Worm (Caenorhabditis elegans): ENCODE data around the gene smf-3.

smf-3 gene

ce11 chrIV:2597417-2597816 lies 21.3 kb upstream of the smf-3 start, which contains the start of gene Y69A2AR.47:
Gene Y69A2AR.47, plus strand, starts transcription at chrIV:2597717.
- TF ChIP-seq elt-3 (tag; optimal IDR thresholded peaks at IDR 0.05) (no peak), mdl-1 (tag; optimal IDR thresholded peaks at IDR 0.05) (no peak), pax-3 (tag; optimal IDR thresholded peaks at IDR 0.05) (no peak), dpl-1 (GFP tag; optimal IDR thresholded peaks at IDR 0.05) (no peak), nhr-77 (tag; optimal IDR thresholded peaks at IDR 0.05) (no peak), ceh-90 (tag; optimal IDR thresholded peaks at IDR 0.05) (no peak), egl-27 (tag; optimal IDR thresholded peaks at IDR 0.05) (no peak), ztf-11 (tag; optimal IDR thresholded peaks at IDR 0.05) (no peak), nhr-47 (tag; optimal IDR thresholded peaks at IDR 0.05) (no peak), pqm-1 (tag; optimal IDR thresholded peaks at IDR 0.05) (no peak), nhr-90 (tag; optimal IDR thresholded peaks at IDR 0.05; ENCODE audit: poor library complexity) (no peak)

ce11 chrIV:2599634-2600033 lies 19.0 kb upstream of the smf-3 start:
- TF ChIP-seq egl-27 (tag; optimal IDR thresholded peaks at IDR 0.05) (no peak), nhr-11 (tag; optimal IDR thresholded peaks at IDR 0.05) (peak; percentile 91), zip-4 (GFP tag; optimal IDR thresholded peaks at IDR 0.05) (no peak), mep-1 (tag; optimal IDR thresholded peaks at IDR 0.05) (peak; percentile 94), nhr-71 (tag; optimal IDR thresholded peaks at IDR 0.05) (peak; percentile 96), lsy-2 (tag; optimal IDR thresholded peaks at IDR 0.05) (peak; percentile 84 to 89), ztf-4 (tag; optimal IDR thresholded peaks at IDR 0.05) (peak; percentile 75), efl-3 (GFP tag; optimal IDR thresholded peaks at IDR 0.05) (no peak), fkh-4 (tag; optimal IDR thresholded peaks at IDR 0.05; ENCODE audit: borderline replicate concordance) (no peak), elt-3 (tag; optimal IDR thresholded peaks at IDR 0.05) (peak in 2 of 6 experiments; percentile 13 to 24), nhr-12 (tag; optimal IDR thresholded peaks at IDR 0.05) (no peak), Y116A8C.19 (tag; optimal IDR thresholded peaks at IDR 0.05; ENCODE audit: borderline replicate concordance) (no peak), ceh-90 (tag; optimal IDR thresholded peaks at IDR 0.05) (no peak), C04F5.9 (tag; optimal IDR thresholded peaks at IDR 0.05) (peak; percentile 49), unc-86 (tag; optimal IDR thresholded peaks at IDR 0.05) (peak; percentile 93), grh-1 (GFP tag; IDR thresholded peaks at IDR 0.05) (peak; percentile 50), unc-98 (GFP tag; IDR thresholded peaks at IDR 0.05) (no peak), ama-1 (optimal IDR thresholded peaks at IDR 0.05) (peak; percentile 83), ceh-88 (GFP tag; IDR thresholded peaks at IDR 0.05) (no peak), xbp-1 (tag; optimal IDR thresholded peaks at IDR 0.05) (peak; percentile 74), ceh-82 (tag; optimal IDR thresholded peaks at IDR 0.05) (peak; percentile 51 to 80 (median 68)), mef-2 (tag; optimal IDR thresholded peaks at IDR 0.05) (peak; percentile 38), hlh-4 (tag; optimal IDR thresholded peaks at IDR 0.05) (no peak), lir-3 (tag; optimal IDR thresholded peaks at IDR 0.05; ENCODE audit: poor library complexity) (peak; percentile 54), unc-30 (tag; optimal IDR thresholded peaks at IDR 0.05) (no peak), sptf-1 (tag; optimal IDR thresholded peaks at IDR 0.05) (no peak), egl-13 (tag; optimal IDR thresholded peaks at IDR 0.05) (peak; percentile 59), nhr-28 (tag; optimal IDR thresholded peaks at IDR 0.05) (no peak), lin-15B (tag; optimal IDR thresholded peaks at IDR 0.05) (peak; percentile 10), lin-14 (GFP tag; optimal IDR thresholded peaks at IDR 0.05) (peak; percentile 95), tbx-2 (tag; optimal IDR thresholded peaks at IDR 0.05) (peak; percentile 86), nhr-84 (tag; optimal IDR thresholded peaks at IDR 0.05) (no peak), hpl-2 (GFP tag; optimal IDR thresholded peaks at IDR 0.05) (peak; percentile 36), C16A3.4 (tag; optimal IDR thresholded peaks at IDR 0.05) (peak; percentile 56), zag-1 (tag; optimal IDR thresholded peaks at IDR 0.05) (peak; percentile 9), nhr-20 (tag; optimal IDR thresholded peaks at IDR 0.05) (peak; percentile 86), pax-3 (tag; optimal IDR thresholded peaks at IDR 0.05) (peak; percentile 53), ets-5 (GFP tag; IDR thresholded peaks at IDR 0.05) (no peak), rnt-1 (tag; optimal IDR thresholded peaks at IDR 0.05) (peak; percentile 90), nhr-77 (tag; optimal IDR thresholded peaks at IDR 0.05) (peak; percentile 44), fkh-10 (GFP tag; optimal IDR thresholded peaks at IDR 0.05) (peak; percentile 17), efl-1 (optimal IDR thresholded peaks at IDR 0.05) (peak; percentile 85 to 90), efl-1 (GFP tag; optimal IDR thresholded peaks at IDR 0.05 in 1 of 2) (peak; percentile 74 to 97), ztf-11 (tag; optimal IDR thresholded peaks at IDR 0.05) (no peak), nhr-19 (GFP tag; conservative IDR thresholded peaks at IDR 0.05) (peak; percentile 90), pqm-1 (tag; optimal IDR thresholded peaks at IDR 0.05) (no peak)

Measured in whole organism, L1 larva.